Worm (Caenorhabditis elegans): ENCODE data around the gene nekl-3.

nekl-3 gene

DNA sequence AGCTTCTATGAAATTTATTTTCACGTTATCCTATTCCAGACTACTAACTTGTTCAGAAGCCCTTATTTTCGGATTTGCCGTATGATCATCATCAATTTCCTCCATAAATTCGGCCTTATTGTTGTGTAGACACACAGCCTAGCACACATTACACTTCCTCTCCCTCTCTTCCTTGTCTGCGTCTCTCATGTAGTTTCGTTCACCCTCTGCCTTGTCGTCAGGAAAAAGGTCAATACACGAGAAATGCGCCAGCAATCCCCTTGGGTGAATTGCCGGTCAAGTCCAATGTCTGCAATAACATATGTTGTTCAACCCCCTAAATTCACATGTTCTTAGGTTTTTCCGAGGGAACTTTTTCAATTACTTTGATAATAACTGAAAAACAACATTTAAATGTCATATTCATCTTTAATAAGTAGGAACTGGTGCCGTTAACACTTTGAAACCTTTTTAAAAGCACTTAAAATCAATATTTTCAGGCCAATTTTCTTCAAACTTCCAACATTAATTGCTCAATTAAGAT is 2.6 kb upstream of the nekl-3 start, which contains the start of gene F17E5.2:
F17E5.2 (plus strand) TSS at position 473 of the 523 bp plus-strand sequence.
- TF ChIP-seq W03F9.2 (tag; optimal IDR thresholded peaks at IDR 0.05) = peak; percentile 91
- TF ChIP-seq him-1 (tag; optimal IDR thresholded peaks at IDR 0.05) = peak; percentile 75
- TF ChIP-seq dao-5 (tag; optimal IDR thresholded peaks at IDR 0.05) = no peak

DNA sequence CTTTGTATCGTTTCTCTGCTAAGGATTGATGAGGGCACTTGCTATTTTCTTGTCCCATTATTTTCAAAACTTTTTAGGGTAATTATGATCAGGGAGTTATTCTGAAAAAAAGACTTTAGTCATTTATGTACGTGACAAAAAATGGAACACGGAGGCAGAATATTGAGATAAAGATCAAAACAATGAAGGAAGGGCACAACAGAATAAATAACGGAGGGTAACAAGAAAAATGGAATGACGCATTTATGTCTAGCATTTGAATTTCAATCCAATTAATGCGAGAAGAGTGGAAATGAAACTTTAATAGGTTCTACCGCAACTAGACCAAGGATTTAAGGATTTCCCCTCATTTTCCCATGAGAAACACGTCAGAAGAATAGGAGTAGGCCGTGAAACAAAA is 13.0 kb downstream of the nekl-3 start, which contains the start of gene glb-13:
glb-13 (minus strand) TSS at position 101 of the 400 bp plus-strand sequence.
- no peak for TF ChIP-seq him-1 (tag; optimal IDR thresholded peaks at IDR 0.05)
- TF ChIP-seq dao-5 (tag; optimal IDR thresholded peaks at IDR 0.05) = no peak
- TF ChIP-seq W03F9.2 (tag; optimal IDR thresholded peaks at IDR 0.05) = no peak

DNA sequence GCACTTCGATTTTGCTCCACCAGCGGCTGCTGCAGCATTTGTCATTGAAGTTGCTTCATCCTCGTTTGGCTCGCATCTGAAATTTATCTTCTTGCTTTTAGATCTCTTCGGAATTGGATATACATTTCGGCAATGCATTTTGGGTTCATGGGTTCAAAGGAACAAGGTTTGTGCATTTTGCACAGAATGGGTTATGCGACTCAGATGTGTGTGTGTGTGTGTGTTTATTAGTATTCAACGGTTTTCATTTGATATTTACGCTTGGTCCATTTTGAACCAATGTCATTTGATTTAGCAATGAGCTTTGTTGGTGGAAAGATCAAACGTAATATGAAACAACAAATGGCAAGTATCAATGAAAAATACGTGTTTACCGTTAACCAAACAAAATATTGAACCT is 15.5 kb downstream of the nekl-3 start:
- TF ChIP-seq dao-5 (tag; optimal IDR thresholded peaks at IDR 0.05) (no peak), him-1 (tag; optimal IDR thresholded peaks at IDR 0.05) (no peak), W03F9.2 (tag; optimal IDR thresholded peaks at IDR 0.05) (no peak)

ce11 chrX:12371321-12371720 is 20.0 kb downstream of the nekl-3 start, which contains the start of gene rif-1.2:
rif-1.2 (minus strand) TSS chrX:12371421.
- TF ChIP-seq W03F9.2 (tag; optimal IDR thresholded peaks at IDR 0.05) (no peak), him-1 (tag; optimal IDR thresholded peaks at IDR 0.05) (no peak), dao-5 (tag; optimal IDR thresholded peaks at IDR 0.05) (no peak)

DNA sequence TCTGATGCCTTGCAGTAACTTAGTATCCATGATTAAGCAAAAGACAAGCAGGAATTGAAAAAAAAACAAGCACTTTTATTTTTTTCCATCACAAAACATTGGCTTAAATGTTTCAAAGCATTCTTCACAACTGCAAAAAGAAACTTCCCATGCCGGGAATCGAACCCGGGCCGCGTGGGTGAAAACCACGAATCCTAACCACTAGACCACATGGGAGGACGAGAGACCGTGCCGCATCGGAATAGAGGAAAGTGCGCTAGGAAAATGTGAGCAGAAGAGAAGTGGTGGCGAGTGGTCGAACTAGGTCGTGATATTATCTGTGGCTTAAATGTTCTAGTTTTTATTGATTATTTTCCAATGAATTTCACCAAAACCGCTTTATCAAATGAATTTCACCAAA is 23.8 kb downstream of the nekl-3 start:
- TF ChIP-seq dao-5 (tag; optimal IDR thresholded peaks at IDR 0.05) (no peak), him-1 (tag; optimal IDR thresholded peaks at IDR 0.05) (no peak)

ce11 chrX:12365388-12365787 is 25.9 kb downstream of the nekl-3 start, which contains the start of gene F19H6.4:
F19H6.4 (plus strand) TSS chrX:12365688.
- no peak for TF ChIP-seq W03F9.2 (tag; optimal IDR thresholded peaks at IDR 0.05)
- TF ChIP-seq him-1 (tag; optimal IDR thresholded peaks at IDR 0.05) = no peak
- no peak for TF ChIP-seq dao-5 (tag; optimal IDR thresholded peaks at IDR 0.05)

- TF ChIP-seq him-1 (tag; optimal IDR thresholded peaks at IDR 0.05) (no peak), W03F9.2 (tag; optimal IDR thresholded peaks at IDR 0.05) (no peak), dao-5 (tag; optimal IDR thresholded peaks at IDR 0.05) (no peak)
These were observed 26.5 kb downstream of the nekl-3 start, which contains the start of gene F19H6.5 for ce11 chrX:12364804-12365203. F19H6.5 (minus strand) TSS chrX:12364904.

- peak; percentile 99 for TF ChIP-seq him-1 (tag; optimal IDR thresholded peaks at IDR 0.05)
- peak; percentile 99 for TF ChIP-seq W03F9.2 (tag; optimal IDR thresholded peaks at IDR 0.05)
- TF ChIP-seq dao-5 (tag; optimal IDR thresholded peaks at IDR 0.05) = peak; percentile 76
These were observed 28.3 kb downstream of the nekl-3 start for ce11 chrX:12362951-12363486.

ce11 chrX:12360444-12360843 is 30.8 kb downstream of the nekl-3 start, which contains the start of the genes nspc-15 and F19H6.6:
nspc-15 (plus strand) TSS chrX:12360744.
F19H6.6 (plus strand) TSS chrX:12360827.
- no peak for TF ChIP-seq W03F9.2 (tag; optimal IDR thresholded peaks at IDR 0.05)
- no peak for TF ChIP-seq him-1 (tag; optimal IDR thresholded peaks at IDR 0.05)
- TF ChIP-seq dao-5 (tag; optimal IDR thresholded peaks at IDR 0.05) = no peak

ce11 chrX:12358957-12359356 is 32.3 kb downstream of the nekl-3 start, which contains the start of gene nspc-14:
nspc-14 (minus strand) TSS chrX:12359057.
- TF ChIP-seq W03F9.2 (tag; optimal IDR thresholded peaks at IDR 0.05) = no peak
- no peak for TF ChIP-seq dao-5 (tag; optimal IDR thresholded peaks at IDR 0.05)
- TF ChIP-seq him-1 (tag; optimal IDR thresholded peaks at IDR 0.05) = no peak

ce11 chrX:12357127-12357526 is 34.2 kb downstream of the nekl-3 start, which contains the start of gene nspc-13:
nspc-13 (plus strand) TSS chrX:12357427.
- TF ChIP-seq dao-5 (tag; optimal IDR thresholded peaks at IDR 0.05) (no peak), W03F9.2 (tag; optimal IDR thresholded peaks at IDR 0.05) (no peak)

DNA sequence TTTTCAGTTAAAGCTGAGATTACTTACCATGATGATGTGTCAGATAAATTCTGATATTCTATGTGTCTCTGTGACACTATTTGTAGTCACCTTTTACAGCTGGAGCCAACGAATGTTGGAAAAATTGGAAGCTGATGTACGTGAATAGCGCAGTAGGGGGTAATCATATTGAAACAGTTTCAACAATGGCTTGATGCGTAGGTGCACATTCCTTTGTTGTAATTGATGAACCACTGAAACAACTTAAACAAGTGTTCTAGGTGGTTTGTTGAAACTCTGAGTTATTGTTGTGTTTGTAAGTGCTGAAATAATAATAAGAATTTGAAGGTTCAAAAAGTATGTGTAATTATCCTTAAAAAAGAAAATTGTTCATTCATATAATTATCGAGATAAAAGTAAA is 34.7 kb downstream of the nekl-3 start, which contains the start of gene nspc-12:
nspc-12 (minus strand) TSS at position 101 of the 400 bp plus-strand sequence.
- no peak for TF ChIP-seq W03F9.2 (tag; optimal IDR thresholded peaks at IDR 0.05)
- TF ChIP-seq dao-5 (tag; optimal IDR thresholded peaks at IDR 0.05) = no peak
- TF ChIP-seq him-1 (tag; optimal IDR thresholded peaks at IDR 0.05) = no peak

DNA sequence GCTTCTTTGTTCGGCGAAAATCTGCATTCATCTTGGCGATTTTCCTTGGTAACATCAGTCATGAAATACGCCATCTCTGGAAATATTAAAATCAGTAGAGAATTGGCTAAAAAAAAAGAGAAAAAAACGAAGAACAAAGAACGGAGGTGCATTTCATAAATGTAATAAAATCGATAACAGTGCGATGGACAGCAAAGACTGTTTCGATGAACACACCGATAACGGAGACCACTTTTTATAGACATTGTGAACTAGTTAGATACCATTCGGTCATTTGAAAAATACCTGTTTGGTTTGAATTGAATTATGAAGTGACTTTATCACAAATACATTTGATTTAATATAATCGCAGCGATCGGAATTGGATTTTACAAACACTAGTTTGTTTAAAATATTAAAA is 38.4 kb downstream of the nekl-3 start, which contains the start of gene F42F12.4:
F42F12.4 (minus strand) TSS at position 76 of the 400 bp plus-strand sequence.
- TF ChIP-seq dao-5 (tag; optimal IDR thresholded peaks at IDR 0.05) (no peak), him-1 (tag; optimal IDR thresholded peaks at IDR 0.05) (no peak), W03F9.2 (tag; optimal IDR thresholded peaks at IDR 0.05) (no peak)

ce11 chrX:12350207-12350606 is 41.1 kb downstream of the nekl-3 start, which contains the start of gene F42F12.3:
F42F12.3 (plus strand) TSS chrX:12350578.
- TF ChIP-seq W03F9.2 (tag; optimal IDR thresholded peaks at IDR 0.05) (no peak), dao-5 (tag; optimal IDR thresholded peaks at IDR 0.05) (no peak), him-1 (tag; optimal IDR thresholded peaks at IDR 0.05) (no peak)
